Worm (Caenorhabditis elegans): ENCODE measurements around the gene alh-9.

The alh-9 gene

ce11 chrIII:5855637-5856179 is at the start of gene alh-9, which contains the start of gene cct-6:
alh-9 (plus strand) TSS chrIII:5856018.
cct-6 (minus strand) TSS chrIII:5855687.
- no peak for TF ChIP-seq elt-1 (tag; optimal IDR thresholded peaks at IDR 0.05)
- no peak for TF ChIP-seq dmd-4 (tag; optimal IDR thresholded peaks at IDR 0.05)
- no peak for TF ChIP-seq zag-1 (tag; optimal IDR thresholded peaks at IDR 0.05)
- TF ChIP-seq crh-2 (tag; optimal IDR thresholded peaks at IDR 0.05) = peak; percentile 89
- TF ChIP-seq sem-4 (tag; optimal IDR thresholded peaks at IDR 0.05) = peak; percentile 2
- no peak for TF ChIP-seq ztf-1 (GFP tag; conservative IDR thresholded peaks at IDR 0.05)
- TF ChIP-seq R02D3.7 (tag; optimal IDR thresholded peaks at IDR 0.05) = peak; percentile 70
- TF ChIP-seq mab-5 (tag; optimal IDR thresholded peaks at IDR 0.05) = peak; percentile 46
- peak; percentile 39 for TF ChIP-seq egl-27 (tag; optimal IDR thresholded peaks at IDR 0.05)
- TF ChIP-seq Y55F3AM.14 (GFP tag; optimal IDR thresholded peaks at IDR 0.05) = no peak
- no peak for TF ChIP-seq ceh-16 (tag; optimal IDR thresholded peaks at IDR 0.05)
- peak; percentile 76 for TF ChIP-seq sma-9 (GFP tag; optimal IDR thresholded peaks at IDR 0.05)
- TF ChIP-seq sma-9 (tag; optimal IDR thresholded peaks at IDR 0.05) = no peak
- peak; percentile 20 for TF ChIP-seq ceh-82 (tag; optimal IDR thresholded peaks at IDR 0.05)
- peak; percentile 54 for TF ChIP-seq nhr-21 (tag; optimal IDR thresholded peaks at IDR 0.05)
- TF ChIP-seq skn-1 (tag; optimal IDR thresholded peaks at IDR 0.05) = no peak
- TF ChIP-seq ztf-4 (tag; optimal IDR thresholded peaks at IDR 0.05) = peak; percentile 19
- TF ChIP-seq fos-1 (tag; optimal IDR thresholded peaks at IDR 0.05) = peak; percentile 56
- TF ChIP-seq gmeb-1 (tag; optimal IDR thresholded peaks at IDR 0.05) = peak; percentile 93
- TF ChIP-seq sma-3 (GFP tag; optimal IDR thresholded peaks at IDR 0.05) = peak; percentile 80
- peak; percentile 61 to 92 for TF ChIP-seq lsy-2 (tag; optimal IDR thresholded peaks at IDR 0.05)
- no peak for TF ChIP-seq nhr-12 (tag; optimal IDR thresholded peaks at IDR 0.05)
- peak; percentile 69 for TF ChIP-seq F13H6.1 (tag; optimal IDR thresholded peaks at IDR 0.05)
- no peak for TF ChIP-seq aly-2 (tag; optimal IDR thresholded peaks at IDR 0.05)
- no peak for TF ChIP-seq peb-1 (tag; optimal IDR thresholded peaks at IDR 0.05)
- no peak for TF ChIP-seq elt-3 (tag; optimal IDR thresholded peaks at IDR 0.05)
- TF ChIP-seq ama-1 (optimal IDR thresholded peaks at IDR 0.05) = peak; percentile 44
- no peak for TF ChIP-seq nhr-237 (tag; optimal IDR thresholded peaks at IDR 0.05)
- peak; percentile 94 for TF ChIP-seq unc-55 (GFP tag; optimal IDR thresholded peaks at IDR 0.05)
- no peak for TF ChIP-seq nhr-23 (tag; optimal IDR thresholded peaks at IDR 0.05)
- peak; percentile 88 for TF ChIP-seq lin-13 (GFP tag; optimal IDR thresholded peaks at IDR 0.05)
- TF ChIP-seq mbf-1 (tag; optimal IDR thresholded peaks at IDR 0.05) = no peak
- no peak for TF ChIP-seq nhr-10 (tag; optimal IDR thresholded peaks at IDR 0.05)
- TF ChIP-seq lin-39 (tag; optimal IDR thresholded peaks at IDR 0.05) = no peak
- no peak for TF ChIP-seq unc-62 (GFP tag; optimal IDR thresholded peaks at IDR 0.05)
- TF ChIP-seq blmp-1 (tag; optimal IDR thresholded peaks at IDR 0.05; ENCODE audit: insufficient read depth) = no peak
- peak; percentile 84 for TF ChIP-seq nhr-25 (tag; optimal IDR thresholded peaks at IDR 0.05)
- no peak for TF ChIP-seq nhr-11 (tag; optimal IDR thresholded peaks at IDR 0.05)
- peak; percentile 88 for TF ChIP-seq nhr-129 (tag; optimal IDR thresholded peaks at IDR 0.05)
- TF ChIP-seq nhr-77 (tag; optimal IDR thresholded peaks at IDR 0.05) = no peak
- no peak for TF ChIP-seq ztf-11 (tag; optimal IDR thresholded peaks at IDR 0.05)
- TF ChIP-seq nhr-6 (tag; optimal IDR thresholded peaks at IDR 0.05) = peak; percentile 5
- no peak for TF ChIP-seq unc-39 (tag; optimal IDR thresholded peaks at IDR 0.05)
- TF ChIP-seq snpc-4 (tag; optimal IDR thresholded peaks at IDR 0.05) = peak; percentile 37
- TF ChIP-seq C34F6.9 (tag; optimal IDR thresholded peaks at IDR 0.05) = peak; percentile 92
- peak; percentile 79 for TF ChIP-seq lin-11 (tag; optimal IDR thresholded peaks at IDR 0.05)
- peak; percentile 1 for TF ChIP-seq ZK546.5 (tag; optimal IDR thresholded peaks at IDR 0.05)
- TF ChIP-seq mdl-1 (tag; optimal IDR thresholded peaks at IDR 0.05) = no peak
- TF ChIP-seq alr-1 (tag; optimal IDR thresholded peaks at IDR 0.05) = no peak

Data from whole organism, L2 larva.